Worm (Caenorhabditis elegans): ENCODE data around the gene Y116A8C.19.

DNA sequence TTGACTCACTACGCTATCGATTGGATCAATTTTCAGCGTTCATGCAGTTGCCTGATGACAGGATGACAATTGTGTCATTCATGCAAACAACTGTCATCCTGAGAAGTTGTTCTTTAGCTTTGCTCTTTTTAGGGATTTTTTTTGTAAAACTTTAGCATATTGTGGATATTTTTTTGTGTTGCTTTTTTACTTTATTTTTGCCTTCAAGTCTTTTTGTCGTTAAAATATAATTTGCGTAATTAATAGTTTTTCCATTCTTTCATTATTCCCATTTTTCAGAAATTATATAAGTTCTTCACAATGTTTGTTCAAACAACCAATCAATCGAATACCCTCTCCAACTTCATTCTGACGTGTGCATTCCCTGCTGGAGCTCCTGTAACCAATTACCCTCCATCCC lies 1.2 kb upstream of the Y116A8C.19 start, which contains the start of gene Y116A8C.20:
- no peak for TF ChIP-seq ceh-82 (tag; optimal IDR thresholded peaks at IDR 0.05)
- no peak for TF ChIP-seq aha-1 (tag; optimal IDR thresholded peaks at IDR 0.05)
- no peak for TF ChIP-seq nhr-12 (tag; optimal IDR thresholded peaks at IDR 0.05)
- TF ChIP-seq nhr-11 (tag; optimal IDR thresholded peaks at IDR 0.05) = no peak
- TF ChIP-seq ztf-11 (tag; optimal IDR thresholded peaks at IDR 0.05) = no peak
